Worm (Caenorhabditis elegans) whole organism, L4 larva: ENCODE data around the gene Y37D8A.6.

Experiments used
- F26F4.8 ChIP-seq: fragments of 200-800 bp; sonication (Bioruptor generic); conservative IDR thresholded peaks from 2 replicates; pipeline ENCODE4 v1.3.6; 2022; ENCODE audit warnings: missing genetic modification characterization, missing compliant biosample characterization
- F37D6.2 ChIP-seq: sonication (generic microtip); optimal IDR thresholded peaks from 2 replicates; lab custom pipeline; 2016; ENCODE audit warnings: mild to moderate bottlenecking, missing genetic modification characterization, missing compliant biosample characterization
- T20F7.1 ChIP-seq: fragments of 200-800 bp; sonication (Bioruptor generic); optimal IDR thresholded peaks from 2 replicates; lab custom pipeline; 2018; ENCODE audit warnings: mild to moderate bottlenecking, missing genetic modification characterization, missing compliant biosample characterization
- Y105C5A.15 ChIP-seq: fragments of 200-800 bp; sonication (Bioruptor generic); IDR thresholded peaks from 2 replicates; pipeline ENCODE4 v1.3.6; 2022; ENCODE audit warnings: missing genetic modification characterization, missing compliant biosample characterization
- Y48G9A.11 ChIP-seq: fragments of 200-800 bp; sonication (Bioruptor generic); IDR thresholded peaks from 2 replicates; pipeline ENCODE4 v1.3.6; 2022; ENCODE audit warnings: missing genetic modification reagents, missing genetic modification characterization, missing compliant biosample characterization
- Y75B8A.6 ChIP-seq: fragments of 200-800 bp; sonication (Bioruptor generic); IDR thresholded peaks from 2 replicates; pipeline ENCODE4 v1.3.6; 2022; ENCODE audit warnings: missing genetic modification reagents, missing genetic modification characterization, missing compliant biosample characterization
- aha-1 ChIP-seq: fragments of 150-350 bp; peaks from one replicate; lab custom pipeline; 2014; ENCODE audit warnings: missing biosample characterization, missing genetic modification characterization
- ceh-20 ChIP-seq: fragments of 200-800 bp; sonication (Bioruptor generic); IDR thresholded peaks from 2 replicates; pipeline ENCODE4 v1.3.6; 2022; ENCODE audit warnings: missing genetic modification reagents, missing genetic modification characterization, missing compliant biosample characterization
- ceh-82 ChIP-seq: sonication (generic microtip); optimal IDR thresholded peaks from 2 replicates; lab custom pipeline; 2017; ENCODE audit warnings: missing biosample characterization, missing genetic modification characterization
- cey-2 ChIP-seq: sonication (generic microtip); optimal IDR thresholded peaks from 3 replicates; lab custom pipeline; 2017; ENCODE audit warnings: missing genetic modification characterization, mild to moderate bottlenecking, missing compliant biosample characterization, antibody characterized with exemption, borderline replicate concordance; ENCODE audit not compliant: insufficient read depth
- daf-8 ChIP-seq: fragments of 200-800 bp; sonication (Bioruptor generic); IDR thresholded peaks from 2 replicates; pipeline ENCODE4 v1.3.6; 2022; ENCODE audit warnings: missing genetic modification characterization, missing compliant biosample characterization
- dmd-6 ChIP-seq: fragments of 200-800 bp; sonication (Bioruptor generic); IDR thresholded peaks from 2 replicates; pipeline ENCODE4 v1.3.6; 2022; ENCODE audit warnings: missing genetic modification reagents, missing genetic modification characterization, missing compliant biosample characterization
- dmd-8 ChIP-seq: fragments of 200-800 bp; sonication (Bioruptor generic); IDR thresholded peaks from 2 replicates; pipeline ENCODE4 v1.3.6; 2022; ENCODE audit warnings: missing genetic modification characterization, missing compliant biosample characterization
- dpl-1 ChIP-seq: fragments of 150-350 bp; optimal IDR thresholded peaks from 2 replicates; lab custom pipeline; 2014; ENCODE audit warnings: missing biosample characterization, missing genetic modification reagents, missing genetic modification characterization
- egl-27 ChIP-seq: sonication (generic microtip); optimal IDR thresholded peaks from 3 replicates; lab custom pipeline; 2017; ENCODE audit warnings: missing biosample characterization, missing genetic modification reagents, missing genetic modification characterization
- fkh-10 ChIP-seq: fragments of 150-350 bp; optimal IDR thresholded peaks from 2 replicates; lab custom pipeline; 2014; ENCODE audit warnings: missing biosample characterization, missing genetic modification reagents, missing genetic modification characterization
- hlh-11 ChIP-seq: fragments of 200-800 bp; sonication (Bioruptor generic); optimal IDR thresholded peaks from 2 replicates; lab custom pipeline; 2018; ENCODE audit warnings: mild to moderate bottlenecking, missing genetic modification characterization, missing compliant biosample characterization
- lin-1 ChIP-seq: fragments of 200-800 bp; sonication (Bioruptor generic); IDR thresholded peaks from 2 replicates; pipeline ENCODE4 v1.3.6; 2022; ENCODE audit warnings: missing genetic modification reagents, missing genetic modification characterization, missing compliant biosample characterization
- lin-13 ChIP-seq: fragments of 150-350 bp; optimal IDR thresholded peaks from 2 replicates; lab custom pipeline; 2014; ENCODE audit warnings: missing biosample characterization, missing genetic modification reagents, missing genetic modification characterization
- lin-29 ChIP-seq: fragments of 200-800 bp; sonication (Bioruptor generic); IDR thresholded peaks from 2 replicates; pipeline ENCODE4 v1.3.6; 2022; ENCODE audit warnings: missing genetic modification reagents, missing genetic modification characterization, missing compliant biosample characterization
- lin-38 ChIP-seq: fragments of 200-800 bp; sonication (Bioruptor generic); IDR thresholded peaks from 2 replicates; pipeline ENCODE4 v1.3.6; 2022; ENCODE audit warnings: missing genetic modification reagents, missing genetic modification characterization, missing compliant biosample characterization
- lin-39 ChIP-seq: fragments of 150-350 bp; optimal IDR thresholded peaks from 2 replicates; lab custom pipeline; 2014; ENCODE audit warnings: missing biosample characterization, missing genetic modification reagents, missing genetic modification characterization
- lsy-2 ChIP-seq, 2 experiments: fragments of 150-350 bp in 1 of 2; sonication (generic microtip) in 1 of 2; optimal IDR thresholded peaks; 2 replicates each; lab custom pipeline; 2014 to 2017; ENCODE audit warnings: missing biosample characterization in 2 of 2, missing genetic modification characterization in 2 of 2
- mes-2 ChIP-seq: sonication (generic microtip); optimal IDR thresholded peaks from 2 replicates; lab custom pipeline; 2016; ENCODE audit warnings: missing genotype, mild to moderate bottlenecking, missing genetic modification characterization, missing compliant biosample characterization; ENCODE audit not compliant: poor library complexity, severe bottlenecking
- nhr-10 ChIP-seq: fragments of 150-350 bp; optimal IDR thresholded peaks from 2 replicates; lab custom pipeline; 2014; ENCODE audit warnings: missing biosample characterization, missing genetic modification characterization
- nhr-102 ChIP-seq: sonication (generic microtip); optimal IDR thresholded peaks from 2 replicates; lab custom pipeline; 2016; ENCODE audit warnings: mild to moderate bottlenecking, missing genetic modification characterization, moderate library complexity, missing compliant biosample characterization
- nhr-237 ChIP-seq: sonication (generic microtip); optimal IDR thresholded peaks from 2 replicates; lab custom pipeline; 2017; ENCODE audit warnings: missing biosample characterization, missing genetic modification characterization
- nhr-25 ChIP-seq: sonication (generic microtip); optimal IDR thresholded peaks from 2 replicates; lab custom pipeline; 2017; ENCODE audit warnings: missing genetic modification characterization, mild to moderate bottlenecking, missing compliant biosample characterization, antibody characterized with exemption, moderate library complexity, borderline replicate concordance; ENCODE audit not compliant: insufficient read depth
- nhr-28 ChIP-seq: fragments of 150-350 bp; optimal IDR thresholded peaks from 2 replicates; lab custom pipeline; 2014; ENCODE audit warnings: missing biosample characterization, missing genetic modification characterization
- php-3 ChIP-seq: fragments of 200-800 bp; sonication (Bioruptor generic); IDR thresholded peaks from 2 replicates; pipeline ENCODE4 v1.3.6; 2022; ENCODE audit warnings: missing genetic modification reagents, missing genetic modification characterization, missing compliant biosample characterization
- set-16 ChIP-seq: fragments of 200-800 bp; sonication (Bioruptor generic); IDR thresholded peaks from 2 replicates; pipeline ENCODE4 v1.3.6; 2022; ENCODE audit warnings: missing genetic modification reagents, missing genetic modification characterization, missing compliant biosample characterization
- snpc-4 ChIP-seq: fragments of 150-350 bp; optimal IDR thresholded peaks from 2 replicates; lab custom pipeline; 2014; ENCODE audit warnings: missing biosample characterization, missing genetic modification characterization
- tra-1 ChIP-seq: fragments of 200-800 bp; sonication (Bioruptor generic); IDR thresholded peaks from 2 replicates; pipeline ENCODE4 v1.3.6; 2022; ENCODE audit warnings: missing genetic modification reagents, missing genetic modification characterization, missing compliant biosample characterization
- unc-130 ChIP-seq: sonication (generic microtip); optimal IDR thresholded peaks from 2 replicates; lab custom pipeline; 2016; ENCODE audit warnings: missing genetic modification reagents, missing genetic modification characterization, missing compliant biosample characterization
- unc-62 ChIP-seq, 3 experiments: fragments of 150-350 bp in 1 of 3; sonication (generic microtip); optimal IDR thresholded peaks in 2 of 3; peaks in 1 of 3; 1 replicate in 1 of 3; 2 replicates in 2 of 3; lab custom pipeline; 2014 to 2017; ENCODE audit warnings: missing biosample characterization in 3 of 3, missing genetic modification characterization in 3 of 3, missing genetic modification reagents in 3 of 3, missing genotype in 1 of 3
- zip-11 ChIP-seq: fragments of 200-800 bp; sonication (Bioruptor generic); IDR thresholded peaks from 2 replicates; pipeline ENCODE4 v1.3.6; 2022; ENCODE audit warnings: missing genetic modification characterization, missing compliant biosample characterization

Gene Y37D8A.6

ce11 chrIII:12894207-12894606 lies 24.1 kb upstream of the Y37D8A.6 start:
- TF ChIP-seq dmd-6 (GFP tag; lab: Robert Waterston, UW) (no peak), unc-62 (GFP tag; optimal IDR thresholded peaks at IDR 0.05 in 1 of 2; lab: Kevin White, UChicago) (peak in 1 of 2 experiments; percentile 50), unc-62 (tag; optimal IDR thresholded peaks at IDR 0.05; lab: Kevin White, UChicago) (no peak), lin-29 (no peak), tra-1 (GFP tag; lab: Robert Waterston, UW) (no peak)
- TF ChIP-seq, all 104 proteins: peak for 1

ce11 chrIII:12892767-12893166 lies 22.7 kb upstream of the Y37D8A.6 start:
- TF ChIP-seq hlh-11 (tag; lab: Kevin White, UChicago) (no peak), cey-2 (no peak), fkh-10 (GFP tag; lab: Kevin White, UChicago) (peak; percentile 46)
- TF ChIP-seq, all 104 proteins: peak for 1

- peak in 1 of 2 experiments; percentile 20 for TF ChIP-seq unc-62 (GFP tag; optimal IDR thresholded peaks at IDR 0.05 in 1 of 2; lab: Kevin White, UChicago)
- TF ChIP-seq unc-62 (tag; optimal IDR thresholded peaks at IDR 0.05; lab: Kevin White, UChicago), result no peak
- TF ChIP-seq Y105C5A.15, result no peak
Measured at ce11 chrIII:12891580-12891979, 21.5 kb upstream of the Y37D8A.6 start, which contains the start of the genes Y37D8A.29 and unc-71. Gene Y37D8A.29 (minus strand): TSS chrIII:12891680. Gene unc-71 (minus strand): TSS chrIII:12891738.

- no peak for TF ChIP-seq nhr-237 (tag; lab: Kevin White, UChicago)
- peak; percentile 19; the same call in 1 of the 2 replicates for TF ChIP-seq set-16 (GFP tag; lab: Robert Waterston, UW)
Measured at ce11 chrIII:12885153-12885552, 15.1 kb upstream of the Y37D8A.6 start.

ce11 chrIII:12880704-12881103 lies 10.6 kb upstream of the Y37D8A.6 start:
- TF ChIP-seq Y75B8A.6 (GFP tag; lab: Robert Waterston, UW), result 0 out of 2 replicates have a peak, but pooled peaks have one; percentile 6
- TF ChIP-seq lin-13 (GFP tag; lab: Kevin White, UChicago), result no peak

ce11 chrIII:12877527-12878234 lies 7.6 kb upstream of the Y37D8A.6 start, which contains the start of the genes cec-7 and enu-3.5:
Gene cec-7 (minus strand): TSS chrIII:12877577.
Gene enu-3.5 (plus strand): TSS chrIII:12878196.
- peak; percentile 36; the same call in 1 of the 2 replicates for TF ChIP-seq lin-38 (GFP tag; lab: Robert Waterston, UW)
- peak; percentile 23 for TF ChIP-seq aha-1 (tag; lab: Kevin White, UChicago)
- TF ChIP-seq mes-2 (tag; lab: Kevin White, UChicago), result peak; percentile 4
- TF ChIP-seq Y48G9A.11 (GFP tag; lab: Robert Waterston, UW), result peak; percentile 62; the same call in 1 of the 2 replicates
- no peak for TF ChIP-seq ceh-20
- TF ChIP-seq nhr-25, result no peak
- 0 out of 2 replicates have a peak, but pooled peaks have one; percentile 8 for TF ChIP-seq dmd-6 (GFP tag; lab: Robert Waterston, UW)

ce11 chrIII:12875653-12876052 lies 5.6 kb upstream of the Y37D8A.6 start:
- TF ChIP-seq T20F7.1, result no peak
- TF ChIP-seq php-3 (GFP tag; lab: Robert Waterston, UW), result no peak
- TF ChIP-seq daf-8 (GFP tag; lab: Robert Waterston, UW), result no peak
- TF ChIP-seq nhr-102 (tag; lab: Kevin White, UChicago), result no peak
- TF ChIP-seq dpl-1 (GFP tag; lab: Kevin White, UChicago), result no peak
- TF ChIP-seq egl-27, result no peak
- TF ChIP-seq nhr-28 (tag; lab: Kevin White, UChicago), result no peak
- no peak for TF ChIP-seq unc-62 (GFP tag; optimal IDR thresholded peaks at IDR 0.05 in 1 of 2; lab: Kevin White, UChicago)
- no peak for TF ChIP-seq unc-62 (tag; optimal IDR thresholded peaks at IDR 0.05; lab: Kevin White, UChicago)
- peak; percentile 50 for TF ChIP-seq lin-38 (GFP tag; lab: Robert Waterston, UW)
- no peak for TF ChIP-seq F37D6.2 (tag; lab: Kevin White, UChicago)
- TF ChIP-seq F26F4.8 (GFP tag; lab: Robert Waterston, UW), result no peak
- no peak for TF ChIP-seq mes-2 (tag; lab: Kevin White, UChicago)
- no peak for TF ChIP-seq nhr-10
- TF ChIP-seq ceh-82 (tag; lab: Kevin White, UChicago), result no peak
- TF ChIP-seq lin-39 (tag; lab: Kevin White, UChicago), result no peak
- TF ChIP-seq lin-13 (GFP tag; lab: Kevin White, UChicago), result peak; percentile 15
- no peak for TF ChIP-seq snpc-4 (tag; lab: Kevin White, UChicago)
- no peak for TF ChIP-seq zip-11
- TF ChIP-seq ceh-20, result no peak
- TF ChIP-seq lsy-2 (tag; optimal IDR thresholded peaks at IDR 0.05; lab: Kevin White, UChicago), result peak in 1 of 2 experiments; percentile 5
- TF ChIP-seq dmd-8 (GFP tag; lab: Robert Waterston, UW), result no peak
- TF ChIP-seq unc-130 (GFP tag; lab: Kevin White, UChicago), result peak; percentile 37
- TF ChIP-seq lin-1 (GFP tag; lab: Robert Waterston, UW), result no peak
